Worm (Caenorhabditis elegans) whole organism, L4 larva: Measurements from ENCODE around the gene ttn-1.

ENCODE experiments used
- ama-1 ChIP-seq: fragments of 150-350 bp; optimal IDR thresholded peaks from 2 replicates; lab custom pipeline; 2014; ENCODE audit warnings: inconsistent platforms, mixed read lengths
- gei-8 ChIP-seq: fragments of 200-800 bp; sonication (Bioruptor generic); optimal IDR thresholded peaks from 2 replicates; lab custom pipeline; 2018; ENCODE audit warnings: mild to moderate bottlenecking, missing genetic modification characterization, missing compliant biosample characterization
- jun-1 ChIP-seq: fragments of 150-350 bp; optimal IDR thresholded peaks from 2 replicates; lab custom pipeline; 2014; ENCODE audit warnings: missing biosample characterization, missing genetic modification reagents, missing genetic modification characterization
- nhr-25 ChIP-seq: sonication (generic microtip); optimal IDR thresholded peaks from 2 replicates; lab custom pipeline; 2017; ENCODE audit warnings: missing genetic modification characterization, mild to moderate bottlenecking, missing compliant biosample characterization, antibody characterized with exemption, moderate library complexity, borderline replicate concordance; ENCODE audit not compliant: insufficient read depth
- unc-39 ChIP-seq: sonication (generic microtip); optimal IDR thresholded peaks from 2 replicates; lab custom pipeline; 2017; ENCODE audit warnings: missing biosample characterization, missing genetic modification characterization

DNA sequence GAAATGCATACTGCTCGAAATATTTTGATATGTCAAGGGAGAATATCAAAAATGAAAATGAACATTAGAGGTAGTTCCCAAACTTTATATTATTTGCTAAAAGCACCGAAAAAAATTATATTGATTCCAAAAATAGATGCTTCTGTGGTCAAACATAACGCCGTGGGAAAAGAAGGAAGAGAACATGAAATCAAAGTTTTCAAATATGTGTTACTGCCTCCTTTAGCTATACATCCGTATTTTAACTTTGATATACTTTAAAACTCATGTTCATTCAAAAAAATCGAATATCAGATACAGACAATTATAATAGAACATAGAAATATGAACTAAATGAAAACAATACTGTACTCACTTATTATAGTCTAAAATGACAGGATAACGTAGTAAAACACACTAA, 99.0 kb downstream of the ttn-1 start, which contains the start of gene Y38A10A.11:
- no peak for TF ChIP-seq gei-8 (GFP tag; lab: Kevin White, UChicago)
- TF ChIP-seq nhr-25 (tag; lab: Kevin White, UChicago) = no peak
- no peak for TF ChIP-seq ama-1 (lab: Kevin White, UChicago)
- no peak for TF ChIP-seq jun-1 (tag; lab: Kevin White, UChicago)
- no peak for TF ChIP-seq unc-39
